Worm (Caenorhabditis elegans): ENCODE measurements around the gene pqn-41.

The pqn-41 gene

DNA sequence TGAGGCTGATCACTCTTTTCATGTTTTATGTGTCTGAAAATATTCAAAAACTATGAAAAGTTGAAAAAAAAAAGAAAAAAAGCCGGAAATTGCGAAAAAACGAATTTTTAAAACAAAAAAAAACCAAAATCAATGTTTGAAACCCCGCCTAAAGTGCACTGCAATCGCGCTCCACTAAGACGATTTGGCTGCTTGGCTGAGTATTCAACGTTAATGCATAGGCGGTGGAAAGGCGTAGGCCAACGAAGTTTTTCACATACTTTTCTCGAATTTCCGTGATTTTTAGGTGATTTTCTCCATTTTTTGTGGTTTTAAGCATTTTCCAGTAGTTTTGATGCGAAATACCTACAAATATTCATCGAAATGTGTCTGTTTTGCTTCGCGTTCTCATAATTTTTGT, 44.5 kb downstream of the pqn-41 start, which contains the start of the genes polh-1 and rps-22 (continued):
- TF ChIP-seq nhr-25 (tag; optimal IDR thresholded peaks at IDR 0.05; ENCODE audit: borderline replicate concordance, insufficient read depth): peak; percentile 92
- no peak for TF ChIP-seq nhr-111 (GFP tag; optimal IDR thresholded peaks at IDR 0.05)
- TF ChIP-seq F44E2.7 (GFP tag; IDR thresholded peaks at IDR 0.05): no peak
- no peak for TF ChIP-seq Y5F2A.4 (GFP tag; optimal IDR thresholded peaks at IDR 0.05)
- no peak for TF ChIP-seq spr-1 (tag; optimal IDR thresholded peaks at IDR 0.05)
- peak; percentile 96 for TF ChIP-seq nhr-6 (tag; optimal IDR thresholded peaks at IDR 0.05)
- TF ChIP-seq nhr-41 (GFP tag; IDR thresholded peaks at IDR 0.05): no peak
- no peak for TF ChIP-seq php-3 (GFP tag; IDR thresholded peaks at IDR 0.05)
- TF ChIP-seq daf-16 (GFP tag; optimal IDR thresholded peaks at IDR 0.05): no peak
- TF ChIP-seq daf-16 (tag; optimal IDR thresholded peaks at IDR 0.05): peak; percentile 51
- no peak for TF ChIP-seq nhr-237 (tag; optimal IDR thresholded peaks at IDR 0.05)
- peak; percentile 64 for TF ChIP-seq T26A8.4 (GFP tag; IDR thresholded peaks at IDR 0.05)
- TF ChIP-seq cey-2 (tag; optimal IDR thresholded peaks at IDR 0.05; ENCODE audit: borderline replicate concordance, insufficient read depth): no peak
- TF ChIP-seq sdz-12 (GFP tag; optimal IDR thresholded peaks at IDR 0.05): no peak
- peak; percentile 98 for TF ChIP-seq lin-38 (GFP tag; IDR thresholded peaks at IDR 0.05)
- TF ChIP-seq ces-1 (GFP tag; optimal IDR thresholded peaks at IDR 0.05): no peak
- TF ChIP-seq dmd-8 (GFP tag; IDR thresholded peaks at IDR 0.05): no peak
- no peak for TF ChIP-seq ceh-32 (tag; optimal IDR thresholded peaks at IDR 0.05; ENCODE audit: poor library complexity)
- TF ChIP-seq tag-97 (GFP tag; IDR thresholded peaks at IDR 0.05): no peak
- TF ChIP-seq nhr-10 (tag; optimal IDR thresholded peaks at IDR 0.05): no peak
- TF ChIP-seq T20F7.1 (GFP tag; optimal IDR thresholded peaks at IDR 0.05): peak; percentile 89
- TF ChIP-seq lin-39 (tag; optimal IDR thresholded peaks at IDR 0.05): no peak
- no peak for TF ChIP-seq nhr-48 (tag; optimal IDR thresholded peaks at IDR 0.05)
- peak; percentile 73 for TF ChIP-seq hlh-11 (tag; optimal IDR thresholded peaks at IDR 0.05)
- TF ChIP-seq Y75B8A.6 (GFP tag; IDR thresholded peaks at IDR 0.05): no peak
- TF ChIP-seq vab-7 (GFP tag; IDR thresholded peaks at IDR 0.05): peak; percentile 57; the same call in 1 of the 2 replicates
- no peak for TF ChIP-seq F26F4.8 (GFP tag; conservative IDR thresholded peaks at IDR 0.05)
- peak; percentile 92 for TF ChIP-seq mes-2 (tag; optimal IDR thresholded peaks at IDR 0.05; ENCODE audit: poor library complexity, severe bottlenecking)
- TF ChIP-seq F37D6.2 (tag; optimal IDR thresholded peaks at IDR 0.05): no peak
- no peak for TF ChIP-seq F49E8.2 (tag; optimal IDR thresholded peaks at IDR 0.05; ENCODE audit: borderline replicate concordance)
- no peak for TF ChIP-seq attf-4 (tag; optimal IDR thresholded peaks at IDR 0.05)
- TF ChIP-seq Y48G9A.11 (GFP tag; IDR thresholded peaks at IDR 0.05): no peak
- TF ChIP-seq mxl-2 (GFP tag; conservative IDR thresholded peaks at IDR 0.05): no peak
- peak; percentile 66 for TF ChIP-seq fkh-10 (GFP tag; optimal IDR thresholded peaks at IDR 0.05)
- TF ChIP-seq arid-1 (GFP tag; conservative IDR thresholded peaks at IDR 0.05): peak; percentile 67; the same call in 1 of the 2 replicates
- no peak for TF ChIP-seq zag-1 (tag; optimal IDR thresholded peaks at IDR 0.05)
- no peak for TF ChIP-seq saeg-2 (GFP tag; IDR thresholded peaks at IDR 0.05)
- no peak for TF ChIP-seq skn-1 (tag; optimal IDR thresholded peaks at IDR 0.05)
- no peak for TF ChIP-seq lim-7 (GFP tag; IDR thresholded peaks at IDR 0.05)
- peak; percentile 73 to 96 for TF ChIP-seq lsy-2 (tag; optimal IDR thresholded peaks at IDR 0.05)
- no peak for TF ChIP-seq mxl-3 (GFP tag; optimal IDR thresholded peaks at IDR 0.05)
- no peak for TF ChIP-seq lir-3 (tag; optimal IDR thresholded peaks at IDR 0.05)
- TF ChIP-seq unc-62 (GFP tag; optimal IDR thresholded peaks at IDR 0.05 in 1 of 2): peak in 1 of 2 experiments; percentile 54
- no peak for TF ChIP-seq unc-62 (tag; optimal IDR thresholded peaks at IDR 0.05)
- peak; percentile 87 for TF ChIP-seq nhr-28 (tag; optimal IDR thresholded peaks at IDR 0.05)
- peak in 1 of 2 experiments; percentile 31 for TF ChIP-seq ZK546.5 (tag; optimal IDR thresholded peaks at IDR 0.05)
- TF ChIP-seq ztf-11 (tag; optimal IDR thresholded peaks at IDR 0.05): no peak
- TF ChIP-seq pha-4 (GFP tag; IDR thresholded peaks at IDR 0.05): peak; percentile 35; the same call in 1 of the 2 replicates
- TF ChIP-seq pha-4 (tag; optimal IDR thresholded peaks at IDR 0.05): peak; percentile 74
- peak; percentile 87 for TF ChIP-seq hlh-30 (tag; optimal IDR thresholded peaks at IDR 0.05; ENCODE audit: insufficient read depth)
- TF ChIP-seq nhr-11 (tag; optimal IDR thresholded peaks at IDR 0.05): peak; percentile 85
- TF ChIP-seq hmg-1.1 (GFP tag; IDR thresholded peaks at IDR 0.05): peak; percentile 86
